Worm (Caenorhabditis elegans): ENCODE measurements around the gene nog-1.

nog-1 gene

ce11 chrIV:378367-378766 is 15.3 kb upstream of the nog-1 start:
- TF ChIP-seq nhr-80 (tag; optimal IDR thresholded peaks at IDR 0.05) (peak; percentile 63), hrde-1 (tag; optimal IDR thresholded peaks at IDR 0.05; ENCODE audit: borderline replicate concordance) (no peak)

- TF ChIP-seq dox-1 (GFP tag; IDR thresholded peaks at IDR 0.05) (no peak), egl-18 (GFP tag; IDR thresholded peaks at IDR 0.05) (no peak), rcor-1 (GFP tag; IDR thresholded peaks at IDR 0.05) (no peak), ama-1 (optimal IDR thresholded peaks at IDR 0.05) (no peak), ama-1 (GFP tag; optimal IDR thresholded peaks at IDR 0.05) (no peak), Y79H2A.3 (GFP tag; conservative IDR thresholded peaks at IDR 0.05) (no peak), tbx-9 (tag; optimal IDR thresholded peaks at IDR 0.05; ENCODE audit: borderline replicate concordance) (no peak), madf-3 (GFP tag; IDR thresholded peaks at IDR 0.05) (no peak), nhr-179 (tag; optimal IDR thresholded peaks at IDR 0.05) (no peak), lag-1 (GFP tag; IDR thresholded peaks at IDR 0.05) (no peak), Y95B8A.8 (GFP tag; IDR thresholded peaks at IDR 0.05) (no peak), tbp1 (GFP tag; optimal IDR thresholded peaks at IDR 0.05) (no peak), nhr-27 (tag; optimal IDR thresholded peaks at IDR 0.05) (no peak), F33H1.4 (GFP tag; IDR thresholded peaks at IDR 0.05) (no peak), F10E7.11 (tag; optimal IDR thresholded peaks at IDR 0.05) (no peak), F37B4.10 (GFP tag; IDR thresholded peaks at IDR 0.05) (no peak), hlh-26 (GFP tag; conservative IDR thresholded peaks at IDR 0.05) (no peak), B0336.3 (GFP tag; IDR thresholded peaks at IDR 0.05) (no peak), ztf-3 (GFP tag; optimal IDR thresholded peaks at IDR 0.05) (no peak), aptf-3 (GFP tag; IDR thresholded peaks at IDR 0.05) (no peak)
These were observed 14.8 kb upstream of the nog-1 start for ce11 chrIV:378838-379237.

ce11 chrIV:379605-380004 is 14.1 kb upstream of the nog-1 start:
- peak; percentile 53 for TF ChIP-seq dpl-1 (GFP tag; optimal IDR thresholded peaks at IDR 0.05)
- TF ChIP-seq snpc-3.4 (tag; optimal IDR thresholded peaks at IDR 0.05) = no peak
- no peak for TF ChIP-seq lin-40 (tag; optimal IDR thresholded peaks at IDR 0.05)
- no peak for TF ChIP-seq dpff-1 (tag; optimal IDR thresholded peaks at IDR 0.05)
- no peak for TF ChIP-seq F39B2.1 (GFP tag; IDR thresholded peaks at IDR 0.05)
- peak; percentile 92 for TF ChIP-seq F33H1.4 (GFP tag; IDR thresholded peaks at IDR 0.05)
- peak; percentile 67 for TF ChIP-seq madf-6 (GFP tag; IDR thresholded peaks at IDR 0.05)
- TF ChIP-seq ceh-91 (GFP tag; IDR thresholded peaks at IDR 0.05) = peak; percentile 41; the same call in 1 of the 2 replicates
- no peak for TF ChIP-seq B0336.3 (GFP tag; IDR thresholded peaks at IDR 0.05)
- no peak for TF ChIP-seq lir-1 (GFP tag; conservative IDR thresholded peaks at IDR 0.05)
- peak; percentile 15; the same call in 1 of the 2 replicates for TF ChIP-seq mcd-1 (GFP tag; IDR thresholded peaks at IDR 0.05)
- TF ChIP-seq xnd-1 (tag; optimal IDR thresholded peaks at IDR 0.05) = no peak
- TF ChIP-seq snpc-1.3 (tag; optimal IDR thresholded peaks at IDR 0.05; ENCODE audit: insufficient read depth) = peak; percentile 37
- TF ChIP-seq Y56A3A.18 (GFP tag; IDR thresholded peaks at IDR 0.05) = no peak
- TF ChIP-seq lin-54 (GFP tag; optimal IDR thresholded peaks at IDR 0.05) = peak; percentile 97
- no peak for TF ChIP-seq let-526 (GFP tag; IDR thresholded peaks at IDR 0.05)
- no peak for TF ChIP-seq egrh-3 (GFP tag; IDR thresholded peaks at IDR 0.05)
- no peak for TF ChIP-seq F23B12.7 (tag; optimal IDR thresholded peaks at IDR 0.05; ENCODE audit: insufficient read depth)
- TF ChIP-seq pbrm-1 (GFP tag; IDR thresholded peaks at IDR 0.05) = no peak
- TF ChIP-seq D2030.7 (GFP tag; IDR thresholded peaks at IDR 0.05) = peak; percentile 84
- TF ChIP-seq zfh-2 (GFP tag; conservative IDR thresholded peaks at IDR 0.05) = no peak
- no peak for TF ChIP-seq K12H6.12 (tag; optimal IDR thresholded peaks at IDR 0.05)
- TF ChIP-seq ztf-28 (GFP tag; IDR thresholded peaks at IDR 0.05) = no peak
- TF ChIP-seq lsl-1 (GFP tag; optimal IDR thresholded peaks at IDR 0.05) = peak; percentile 65
- no peak for TF ChIP-seq snpc-1.1 (tag; optimal IDR thresholded peaks at IDR 0.05; ENCODE audit: insufficient read depth)
- TF ChIP-seq nhr-90 (tag; optimal IDR thresholded peaks at IDR 0.05) = no peak
- peak; percentile 66 for TF ChIP-seq F49E8.2 (tag; optimal IDR thresholded peaks at IDR 0.05; ENCODE audit: insufficient read depth)

Data from whole organism, young adult.